Worm (Caenorhabditis elegans) whole organism, young adult: Measurements from ENCODE around the gene C09B9.2.
"Not testable (repeated sequence)": the region's sequence is repeated elsewhere in the genome, so short reads cannot be mapped to it uniquely, and the experiment has no call there.

Source experiments
- B0261.1 ChIP-seq: sonication (generic microtip); optimal IDR thresholded peaks from 2 replicates; lab custom pipeline; 2016; ENCODE audit warnings: mild to moderate bottlenecking, missing genetic modification characterization, moderate library complexity, missing compliant biosample characterization
- C17E4.6 ChIP-seq: fragments of 200-800 bp; sonication (Bioruptor generic); IDR thresholded peaks from 2 replicates; pipeline ENCODE4 v1.3.6; 2022; ENCODE audit warnings: missing genetic modification reagents, missing genetic modification characterization, missing compliant biosample characterization
- D2030.7 ChIP-seq: fragments of 200-800 bp; sonication (Bioruptor generic); IDR thresholded peaks from 2 replicates; pipeline ENCODE4 v1.3.6; 2022; ENCODE audit warnings: missing genetic modification reagents, missing genetic modification characterization, missing compliant biosample characterization
- F33H1.4 ChIP-seq: fragments of 200-800 bp; sonication (Bioruptor generic); IDR thresholded peaks from 2 replicates; pipeline ENCODE4 v1.3.6; 2022; ENCODE audit warnings: missing genetic modification reagents, missing genetic modification characterization, missing compliant biosample characterization
- F57C9.4 ChIP-seq: sonication (generic microtip); optimal IDR thresholded peaks from 2 replicates; lab custom pipeline; 2017; ENCODE audit warnings: mild to moderate bottlenecking, missing genetic modification characterization, missing compliant biosample characterization
- Y67H2A.10 ChIP-seq: fragments of 200-800 bp; sonication (Bioruptor generic); conservative IDR thresholded peaks from 2 replicates; pipeline ENCODE4 v1.3.6; 2022; ENCODE audit warnings: missing genetic modification reagents, missing genetic modification characterization, missing compliant biosample characterization
- ZK185.1 ChIP-seq: sonication (generic microtip); optimal IDR thresholded peaks from 2 replicates; lab custom pipeline; 2016; ENCODE audit warnings: mild to moderate bottlenecking, missing genetic modification characterization, missing compliant biosample characterization; ENCODE audit not compliant: poor library complexity, severe bottlenecking
- athp-1 ChIP-seq: sonication (generic microtip); optimal IDR thresholded peaks from 2 replicates; lab custom pipeline; 2017; ENCODE audit warnings: mild to moderate bottlenecking, missing genetic modification characterization, missing compliant biosample characterization
- bed-1 ChIP-seq: fragments of 200-800 bp; sonication (Bioruptor generic); IDR thresholded peaks from 2 replicates; pipeline ENCODE4 v1.3.6; 2022; ENCODE audit warnings: missing genetic modification reagents, missing genetic modification characterization, missing compliant biosample characterization
- cebp-2 ChIP-seq: fragments of 200-800 bp; sonication (Bioruptor generic); IDR thresholded peaks from 2 replicates; pipeline ENCODE4 v1.3.6; 2022; ENCODE audit warnings: missing genetic modification characterization, missing compliant biosample characterization
- ceh-27 ChIP-seq: fragments of 200-800 bp; sonication (Bioruptor generic); optimal IDR thresholded peaks from 2 replicates; lab custom pipeline; 2018; ENCODE audit warnings: mild to moderate bottlenecking, missing genetic modification characterization, moderate library complexity, missing compliant biosample characterization
- ceh-58 ChIP-seq: fragments of 200-800 bp; sonication (Bioruptor generic); IDR thresholded peaks from 2 replicates; pipeline ENCODE4 v1.3.6; 2022; ENCODE audit warnings: missing genetic modification characterization, missing compliant biosample characterization
- ceh-79 ChIP-seq: sonication (generic microtip); optimal IDR thresholded peaks from 2 replicates; lab custom pipeline; 2017; ENCODE audit warnings: mild to moderate bottlenecking, missing genetic modification characterization, missing compliant biosample characterization
- ceh-91 ChIP-seq: fragments of 200-800 bp; sonication (Bioruptor generic); IDR thresholded peaks from 2 replicates; pipeline ENCODE4 v1.3.6; 2022; ENCODE audit warnings: missing genetic modification reagents, missing genetic modification characterization, missing compliant biosample characterization
- die-1 ChIP-seq: sonication (generic microtip); optimal IDR thresholded peaks from 2 replicates; lab custom pipeline; 2016; ENCODE audit warnings: missing genotype, mild to moderate bottlenecking, missing genetic modification characterization, missing compliant biosample characterization
- dox-1 ChIP-seq: fragments of 200-800 bp; sonication (Bioruptor generic); IDR thresholded peaks from 2 replicates; pipeline ENCODE4 v1.3.6; 2022; ENCODE audit warnings: missing genetic modification reagents, missing genetic modification characterization, missing compliant biosample characterization
- dpl-1 ChIP-seq: fragments of 150-350 bp; optimal IDR thresholded peaks from 2 replicates; lab custom pipeline; 2014; ENCODE audit warnings: missing biosample characterization, missing genetic modification reagents, missing genetic modification characterization
- egl-44 ChIP-seq: fragments of 200-800 bp; sonication (Bioruptor generic); IDR thresholded peaks from 2 replicates; pipeline ENCODE4 v1.3.6; 2022; ENCODE audit warnings: missing genetic modification reagents, missing genetic modification characterization, missing compliant biosample characterization
- ekl-4 ChIP-seq: fragments of 200-800 bp; sonication (Bioruptor generic); IDR thresholded peaks from 2 replicates; pipeline ENCODE4 v1.3.6; 2022; ENCODE audit warnings: missing genetic modification reagents, missing genetic modification characterization, missing compliant biosample characterization
- gei-17 ChIP-seq: fragments of 200-800 bp; sonication (Bioruptor generic); optimal IDR thresholded peaks from 2 replicates; lab custom pipeline; 2018; ENCODE audit warnings: mild to moderate bottlenecking, missing genetic modification characterization, missing compliant biosample characterization
- him-1 ChIP-seq: sonication (generic microtip); optimal IDR thresholded peaks from 2 replicates; lab custom pipeline; 2016; ENCODE audit warnings: missing genotype, missing genetic modification reagents, missing genetic modification characterization, missing compliant biosample characterization
- hmg-1.2 ChIP-seq: fragments of 200-800 bp; sonication (Bioruptor generic); IDR thresholded peaks from 2 replicates; pipeline ENCODE4 v1.3.6; 2022; ENCODE audit warnings: missing genetic modification reagents, missing genetic modification characterization, missing compliant biosample characterization
- hsf-1 ChIP-seq: fragments of 200-800 bp; sonication (Bioruptor generic); IDR thresholded peaks from 2 replicates; pipeline ENCODE4 v1.3.6; 2022; ENCODE audit warnings: missing genetic modification reagents, missing genetic modification characterization, missing compliant biosample characterization
- let-526 ChIP-seq: fragments of 200-800 bp; sonication (Bioruptor generic); IDR thresholded peaks from 2 replicates; pipeline ENCODE4 v1.3.6; 2022; ENCODE audit warnings: missing genetic modification reagents, missing genetic modification characterization, missing compliant biosample characterization
- lir-1 ChIP-seq: fragments of 200-800 bp; sonication (Bioruptor generic); conservative IDR thresholded peaks from 2 replicates; pipeline ENCODE4 v1.3.6; 2022; ENCODE audit warnings: missing genetic modification reagents, missing genetic modification characterization, missing compliant biosample characterization
- lsl-1 ChIP-seq: fragments of 200-800 bp; sonication (Bioruptor generic); optimal IDR thresholded peaks from 2 replicates; lab custom pipeline; 2018; ENCODE audit warnings: mild to moderate bottlenecking, missing genetic modification characterization, moderate library complexity, missing compliant biosample characterization
- madf-3 ChIP-seq: fragments of 200-800 bp; sonication (Bioruptor generic); IDR thresholded peaks from 2 replicates; pipeline ENCODE4 v1.3.6; 2022; ENCODE audit warnings: missing genetic modification reagents, missing genetic modification characterization, missing compliant biosample characterization
- nfya-1 ChIP-seq: sonication (generic microtip); optimal IDR thresholded peaks from 2 replicates; lab custom pipeline; 2017; ENCODE audit warnings: antibody characterized with exemption, missing compliant biosample characterization, missing genetic modification characterization, borderline replicate concordance; ENCODE audit not compliant: insufficient read depth
- nfya-2 ChIP-seq: fragments of 200-800 bp; sonication (Bioruptor generic); IDR thresholded peaks from 2 replicates; pipeline ENCODE4 v1.3.6; 2022; ENCODE audit warnings: missing genetic modification reagents, missing genetic modification characterization, missing compliant biosample characterization
- nfyb-1 ChIP-seq: fragments of 200-800 bp; sonication (Bioruptor generic); IDR thresholded peaks from 2 replicates; pipeline ENCODE4 v1.3.6; 2022; ENCODE audit warnings: missing genetic modification reagents, missing genetic modification characterization, missing compliant biosample characterization
- nhr-179 ChIP-seq: sonication (generic microtip); optimal IDR thresholded peaks from 2 replicates; lab custom pipeline; 2016; ENCODE audit warnings: mild to moderate bottlenecking, missing genetic modification characterization, missing compliant biosample characterization
- nhr-80 ChIP-seq: sonication (generic microtip); optimal IDR thresholded peaks from 2 replicates; lab custom pipeline; 2016; ENCODE audit warnings: missing genetic modification characterization, missing compliant biosample characterization
- nhr-90 ChIP-seq: sonication (generic microtip); optimal IDR thresholded peaks from 2 replicates; lab custom pipeline; 2016; ENCODE audit warnings: missing genotype, mild to moderate bottlenecking, missing genetic modification characterization, missing compliant biosample characterization
- rcor-1 ChIP-seq: fragments of 200-800 bp; sonication (Bioruptor generic); IDR thresholded peaks from 2 replicates; pipeline ENCODE4 v1.3.6; 2022; ENCODE audit warnings: missing genetic modification reagents, missing genetic modification characterization, missing compliant biosample characterization
- repo-1 ChIP-seq: sonication (generic microtip); optimal IDR thresholded peaks from 2 replicates; lab custom pipeline; 2017; ENCODE audit warnings: mild to moderate bottlenecking, missing genetic modification characterization, missing compliant biosample characterization
- sdz-38 ChIP-seq: sonication (generic microtip); optimal IDR thresholded peaks from 2 replicates; lab custom pipeline; 2016; ENCODE audit warnings: missing genotype, missing genetic modification characterization, missing compliant biosample characterization
- snpc-1.1 ChIP-seq: sonication (generic microtip); optimal IDR thresholded peaks from 2 replicates; lab custom pipeline; 2017; ENCODE audit warnings: missing genetic modification characterization, mild to moderate bottlenecking, missing compliant biosample characterization, antibody characterized with exemption, moderate library complexity, missing genotype, missing genetic modification reagents; ENCODE audit not compliant: insufficient read depth
- snpc-3.4 ChIP-seq: sonication (generic microtip); optimal IDR thresholded peaks from 2 replicates; lab custom pipeline; 2017; ENCODE audit warnings: missing genetic modification characterization, mild to moderate bottlenecking, missing compliant biosample characterization, antibody characterized with exemption, moderate library complexity, missing genotype, missing genetic modification reagents
- snpc-4 ChIP-seq, 5 experiments: fragments of 150-350 bp in 1 of 5; sonication (generic microtip) in 4 of 5; optimal IDR thresholded peaks; 2 replicates each; lab custom pipeline; 2014 to 2018; ENCODE audit warnings: missing genetic modification characterization in 5 of 5, missing biosample characterization in 3 of 5, antibody characterized with exemption in 2 of 5, mild to moderate bottlenecking in 2 of 5, missing compliant biosample characterization in 2 of 5, missing genotype in 2 of 5, moderate library complexity in 2 of 5, missing genetic modification reagents in 1 of 5
- tbp1 ChIP-seq: fragments of 200-800 bp; sonication (Bioruptor generic); optimal IDR thresholded peaks from 2 replicates; lab custom pipeline; 2018; ENCODE audit warnings: mild to moderate bottlenecking, missing genetic modification characterization, missing compliant biosample characterization
- tbx-9 ChIP-seq: sonication (generic microtip); optimal IDR thresholded peaks from 2 replicates; lab custom pipeline; 2016; ENCODE audit warnings: borderline replicate concordance, missing genetic modification characterization, inconsistent platforms, missing compliant biosample characterization
- xnd-1 ChIP-seq: sonication (generic microtip); optimal IDR thresholded peaks from 2 replicates; lab custom pipeline; 2016; ENCODE audit warnings: missing genotype, missing genetic modification reagents, missing genetic modification characterization, missing compliant biosample characterization
- zfh-2 ChIP-seq: fragments of 200-800 bp; sonication (Bioruptor generic); conservative IDR thresholded peaks from 2 replicates; pipeline ENCODE4 v1.3.6; 2022; ENCODE audit warnings: missing genetic modification reagents, missing genetic modification characterization, missing compliant biosample characterization

The C09B9.2 gene

DNA sequence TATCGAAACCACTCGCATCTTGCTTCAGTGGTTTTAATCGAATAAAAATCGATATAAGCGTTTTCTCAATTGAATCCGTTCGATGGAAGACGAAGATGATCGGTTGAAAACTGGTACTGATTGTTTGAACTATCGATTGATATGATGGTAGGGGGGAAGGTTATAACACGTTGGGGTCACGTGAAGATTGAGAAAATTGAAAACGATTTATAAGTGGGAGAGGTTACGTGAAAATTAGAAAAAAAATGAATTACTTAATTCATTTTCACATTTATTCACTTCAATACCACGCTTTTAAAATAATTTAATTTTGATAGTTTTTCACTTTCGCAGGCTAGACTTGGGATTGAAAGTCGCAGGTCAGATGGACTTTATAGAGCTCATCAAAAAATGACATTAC is 31.9 kb downstream of the C09B9.2 start, which contains the start of gene C09B9.7 (continued):
- TF ChIP-seq ceh-58 (GFP tag; lab: Robert Waterston, UW): no peak

DNA sequence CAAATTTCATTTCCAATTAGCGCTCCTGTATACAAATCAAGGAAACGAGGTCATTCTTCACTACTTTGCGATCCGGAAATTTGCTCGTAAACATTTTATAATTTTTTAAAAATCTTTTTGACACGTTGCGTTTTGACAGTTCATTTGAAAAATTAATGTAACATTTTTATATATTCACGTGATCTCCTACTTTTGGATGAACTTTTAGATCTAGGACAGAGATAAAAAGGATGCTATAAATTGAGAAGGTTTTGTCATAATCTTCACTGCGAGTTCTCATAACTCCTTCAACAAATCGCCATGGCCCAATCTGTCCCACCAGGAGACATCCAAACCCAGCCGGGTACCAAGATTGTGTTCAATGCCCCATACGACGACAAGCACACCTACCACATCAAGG is 33.2 kb downstream of the C09B9.2 start, which contains the start of gene msp-57:
msp-57 (plus strand) TSS at position 301 of the 400 bp plus-strand sequence.
- not testable (repeated sequence) for TF ChIP-seq let-526; snpc-3.4 (tag; lab: Kevin White, UChicago); Y67H2A.10 (GFP tag; lab: Robert Waterston, UW)

DNA sequence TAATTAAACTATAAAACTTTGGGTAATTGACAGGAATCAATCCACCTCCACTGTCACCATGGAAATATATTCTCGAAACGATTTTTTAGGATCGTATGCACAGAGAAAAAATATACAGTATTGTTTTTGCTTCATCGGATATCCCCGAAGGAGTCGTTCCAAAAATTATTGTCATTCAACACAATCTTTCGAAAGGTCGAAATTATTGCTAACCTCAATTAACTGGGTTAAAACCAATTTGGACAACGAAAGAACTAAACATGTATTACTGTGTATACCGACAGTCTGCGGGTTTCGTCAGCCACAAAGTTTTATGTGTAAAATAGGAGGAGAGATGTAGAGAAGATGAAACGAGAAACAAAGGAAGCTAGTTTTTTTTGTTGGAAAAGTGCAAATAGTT is 34.2 kb downstream of the C09B9.2 start:
- TF ChIP-seq D2030.7 (GFP tag; lab: Robert Waterston, UW) (peak; percentile 87), xnd-1 (no peak), zfh-2 (GFP tag; lab: Robert Waterston, UW) (no peak), tbx-9 (no peak), bed-1 (GFP tag; lab: Robert Waterston, UW) (no peak), Y67H2A.10 (GFP tag; lab: Robert Waterston, UW) (0 out of 2 replicates have a peak, but pooled peaks have one; percentile 7), lsl-1 (GFP tag; lab: Kevin White, UChicago) (peak; percentile 29), nfya-1 (tag; lab: Kevin White, UChicago) (no peak), snpc-1.1 (tag; lab: Kevin White, UChicago) (peak; percentile 93), repo-1 (peak; percentile 5), sdz-38 (tag; lab: Kevin White, UChicago) (no peak), nhr-90 (no peak), dpl-1 (GFP tag; lab: Kevin White, UChicago) (no peak), rcor-1 (peak; percentile 54; the same call in 1 of the 2 replicates), ceh-27 (GFP tag; lab: Kevin White, UChicago) (no peak), F57C9.4 (no peak), die-1 (tag; lab: Kevin White, UChicago) (no peak), dox-1 (GFP tag; lab: Robert Waterston, UW) (no peak; the same call in none of the 2 replicates), nhr-179 (tag; lab: Kevin White, UChicago) (no peak), cebp-2 (GFP tag; lab: Robert Waterston, UW) (no peak), egl-44 (GFP tag; lab: Robert Waterston, UW) (no peak), let-526 (no peak), nfyb-1 (0 out of 2 replicates have a peak, but pooled peaks have one; percentile 33), snpc-4 (GFP tag; optimal IDR thresholded peaks at IDR 0.05; lab: Kevin White, UChicago) (peak; percentile 94), snpc-4 (tag; optimal IDR thresholded peaks at IDR 0.05; lab: Kevin White, UChicago) (peak; percentile 95 to 98 (median 96)), ceh-79 (no peak), ekl-4 (GFP tag; lab: Robert Waterston, UW) (0 out of 2 replicates have a peak, but pooled peaks have one; percentile 44), ZK185.1 (tag; lab: Kevin White, UChicago) (no peak), madf-3 (GFP tag; lab: Robert Waterston, UW) (no peak), him-1 (peak; percentile 74), nhr-80 (no peak), B0261.1 (tag; lab: Kevin White, UChicago) (no peak), lir-1 (GFP tag; lab: Robert Waterston, UW) (no peak), hsf-1 (peak; percentile 50; the same call in 1 of the 2 replicates), ceh-91 (GFP tag; lab: Robert Waterston, UW) (0 out of 2 replicates have a peak, but pooled peaks have one; percentile 30), F33H1.4 (GFP tag; lab: Robert Waterston, UW) (peak; percentile 38), nfya-2 (GFP tag; lab: Robert Waterston, UW) (no peak), tbp1 (GFP tag; lab: Kevin White, UChicago) (peak; percentile 76), C17E4.6 (GFP tag; lab: Robert Waterston, UW) (no peak), snpc-3.4 (tag; lab: Kevin White, UChicago) (peak; percentile 57), hmg-1.2 (peak; percentile 75), athp-1 (tag; lab: Kevin White, UChicago) (no peak), gei-17 (GFP tag; lab: Kevin White, UChicago) (no peak)
